Fruit fly (Drosophila melanogaster): ENCODE results near the gene CG6299.

The CG6299 gene

DNA sequence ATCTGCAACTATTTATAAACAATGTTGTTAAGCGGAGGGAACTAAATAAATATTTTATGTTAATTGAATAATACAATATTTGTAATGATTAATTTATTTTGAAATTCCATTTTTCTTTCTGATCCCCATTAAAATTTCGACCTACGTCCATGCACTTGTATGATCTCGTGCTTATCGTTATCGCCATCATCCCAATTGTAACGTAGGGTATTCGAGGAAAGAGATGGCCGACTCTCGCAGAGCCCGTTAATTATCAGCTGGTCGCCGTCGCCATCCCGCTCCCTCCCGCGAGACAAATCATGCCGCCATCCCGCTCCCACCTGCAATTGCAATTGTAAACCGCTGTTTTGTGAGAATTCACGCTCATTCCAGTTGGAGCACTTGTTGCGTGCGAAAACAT, 9.4 kb upstream of the CG6299 start, which contains the start of gene CG11655 (continued):
- TF ChIP-seq CG30403 (GFP tag; optimal IDR thresholded peaks at IDR 0.05) (peak; percentile 27), row (GFP tag; IDR thresholded peaks at IDR 0.05) (peak; percentile 86), D19A (tag; optimal IDR thresholded peaks at IDR 0.05) (no peak), BEAF-32 (GFP tag; optimal IDR thresholded peaks at IDR 0.05) (no peak), ato (GFP tag; IDR thresholded peaks at IDR 0.05; ENCODE audit: partially characterized antibody) (no peak), z (GFP tag; IDR thresholded peaks at IDR 0.05) (no peak), p53 (GFP tag; optimal IDR thresholded peaks at IDR 0.05) (no peak), CG18599 (GFP tag; optimal IDR thresholded peaks at IDR 0.05) (peak; percentile 39), CG6254 (GFP tag; optimal IDR thresholded peaks at IDR 0.05) (no peak), cwo (GFP tag; optimal IDR thresholded peaks at IDR 0.05) (peak; percentile 74), unc-4 (GFP tag; IDR thresholded peaks at IDR 0.05; ENCODE audit: partially characterized antibody) (no peak), Meics (GFP tag; optimal IDR thresholded peaks at IDR 0.05) (no peak), CG18619 (GFP tag; optimal IDR thresholded peaks at IDR 0.05) (no peak), Bdp1 (GFP tag; optimal IDR thresholded peaks at IDR 0.05) (no peak), fd96Cb (tag; optimal IDR thresholded peaks at IDR 0.05) (no peak), kah (GFP tag; optimal IDR thresholded peaks at IDR 0.05) (peak; percentile 5), zfh1 (GFP tag; IDR thresholded peaks at IDR 0.05) (peak; percentile 68; the same call in 2 of the 3 replicates), phol (tag; optimal IDR thresholded peaks at IDR 0.05) (peak; percentile 37), CG8478 (optimal IDR thresholded peaks at IDR 0.05) (peak; percentile 66), mam (GFP tag; optimal IDR thresholded peaks at IDR 0.05) (no peak), CG15696 (tag; optimal IDR thresholded peaks at IDR 0.05) (peak; percentile 4), gcm (GFP tag; optimal IDR thresholded peaks at IDR 0.05) (no peak), Pdp1 (GFP tag; optimal IDR thresholded peaks at IDR 0.05) (peak in 1 of 2 experiments; percentile 32), CG10321 (GFP tag; IDR thresholded peaks at IDR 0.05) (peak; percentile 92), grn (GFP tag; optimal IDR thresholded peaks at IDR 0.05) (peak; percentile 54), Mrtf (GFP tag; IDR thresholded peaks at IDR 0.05) (no peak), CG2202 (tag; optimal IDR thresholded peaks at IDR 0.05) (no peak), Six4 (GFP tag; optimal IDR thresholded peaks at IDR 0.05) (no peak), prd (optimal IDR thresholded peaks at IDR 0.05) (no peak), prd (GFP tag; IDR thresholded peaks at IDR 0.05) (peak; percentile 69; the same call in 2 of the 3 replicates), CG10366 (GFP tag; IDR thresholded peaks at IDR 0.05) (no peak; the same call in 1 of the 2 replicates), CG10979 (tag; optimal IDR thresholded peaks at IDR 0.05) (peak; percentile 23), HLHmδ (GFP tag; optimal IDR thresholded peaks at IDR 0.05) (no peak), ham (GFP tag; IDR thresholded peaks at IDR 0.05) (no peak), CG6813 (GFP tag; optimal IDR thresholded peaks at IDR 0.05) (no peak), CkIIα-i1 (GFP tag; IDR thresholded peaks at IDR 0.05) (no peak), CG4730 (GFP tag; IDR thresholded peaks at IDR 0.05) (no peak), CG14965 (GFP tag; optimal IDR thresholded peaks at IDR 0.05; ENCODE audit: borderline replicate concordance) (no peak), sisA (GFP tag; IDR thresholded peaks at IDR 0.05) (peak; percentile 41; the same call in 1 of the 2 replicates), Ravus (GFP tag; IDR thresholded peaks at IDR 0.05) (no peak), CG10274 (GFP tag; optimal IDR thresholded peaks at IDR 0.05) (peak; percentile 99), chinmo (GFP tag; IDR thresholded peaks at IDR 0.05; ENCODE audit: partially characterized antibody) (0 out of 4 replicates have a peak, but pooled peaks have one; percentile 52), D19B (GFP tag; optimal IDR thresholded peaks at IDR 0.05) (no peak), HmgZ (tag; optimal IDR thresholded peaks at IDR 0.05) (no peak), crol (GFP tag; IDR thresholded peaks at IDR 0.05) (0 out of 2 replicates have a peak, but pooled peaks have one; percentile 27), CG9727 (GFP tag; optimal IDR thresholded peaks at IDR 0.05) (peak; percentile 40), Sox102F (GFP tag; optimal IDR thresholded peaks at IDR 0.05) (peak; percentile 17), CG3281 (GFP tag; optimal IDR thresholded peaks at IDR 0.05) (no peak), ken (GFP tag; IDR thresholded peaks at IDR 0.05) (no peak), tx (GFP tag; optimal IDR thresholded peaks at IDR 0.05) (no peak), CG10654 (GFP tag; optimal IDR thresholded peaks at IDR 0.05) (no peak)
